Fruit fly (Drosophila melanogaster) whole organism: ENCODE results near the gene fz.

Experiments used
- CG8478 ChIP-seq: fragments of >200 bp; optimal IDR thresholded peaks from 2 replicates; lab custom pipeline; 2018; ENCODE audit warnings: inconsistent platforms
- Dll ChIP-seq: fragments of >200 bp; optimal IDR thresholded peaks from 2 replicates; lab custom pipeline; 2017
- EcR ChIP-seq, 2 experiments: fragments of >200 bp; optimal IDR thresholded peaks; 2 replicates each; lab custom pipeline; 2017; ENCODE audit warnings: missing biosample characterization in 2 of 2, missing genetic modification characterization in 2 of 2, missing genetic modification reagents in 2 of 2
- pan ChIP-seq: fragments of >200 bp; optimal IDR thresholded peaks from 2 replicates; lab custom pipeline; 2017
- psq ChIP-seq: fragments of >200 bp; optimal IDR thresholded peaks from 2 replicates; lab custom pipeline; 2017

DNA sequence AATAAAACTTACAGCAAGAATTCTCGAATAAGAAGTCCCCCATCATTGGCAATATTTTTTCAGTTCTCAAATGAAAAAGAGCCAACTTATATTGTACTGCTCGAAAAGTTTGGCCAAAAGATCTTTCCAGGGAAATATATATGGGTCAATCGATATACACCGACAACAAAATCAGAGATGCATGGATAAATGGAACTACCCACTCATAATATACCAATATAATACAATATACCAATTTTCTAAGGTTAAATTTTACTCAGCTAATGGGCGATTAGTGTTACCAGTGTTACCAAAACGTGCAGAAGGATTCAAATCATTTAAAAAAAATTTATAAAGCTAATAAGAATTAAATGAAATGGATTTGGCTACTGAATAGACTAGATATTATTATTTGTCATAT lies 134.6 kb downstream of the fz start:
- no peak for TF ChIP-seq EcR (GFP tag; optimal IDR thresholded peaks at IDR 0.05; lab: Kevin White, UChicago)
- TF ChIP-seq psq = no peak
- no peak for TF ChIP-seq pan (lab: Kevin White, UChicago)
- no peak for TF ChIP-seq Dll (lab: Kevin White, UChicago)
- no peak for TF ChIP-seq CG8478 (lab: Kevin White, UChicago)
